Fruit fly (Drosophila melanogaster) whole organism, embryonic: Measurements from ENCODE around the gene gry.

Source experiments
- BEAF-32 ChIP-seq: fragments of 200-800 bp; sonication (Bioruptor generic); optimal IDR thresholded peaks from 3 replicates; lab custom pipeline; 2017; ENCODE audit warnings: missing biosample characterization, missing genetic modification characterization, mild to moderate bottlenecking, moderate library complexity, missing genetic modification reagents
- Blimp-1 ChIP-seq: fragments of 200-800 bp; sonication (Bioruptor generic); optimal IDR thresholded peaks from 3 replicates; lab custom pipeline; 2018; ENCODE audit warnings: missing biosample characterization, missing genetic modification characterization, mild to moderate bottlenecking, moderate library complexity, missing genetic modification reagents
- CG10267 ChIP-seq: fragments of 200-800 bp; sonication (Bioruptor generic); optimal IDR thresholded peaks from 2 replicates; lab custom pipeline; 2018; ENCODE audit warnings: missing biosample characterization, mild to moderate bottlenecking, missing genetic modification characterization, moderate library complexity
- CG10431 ChIP-seq: fragments of 200-800 bp; sonication (Bioruptor generic); optimal IDR thresholded peaks from 3 replicates; lab custom pipeline; 2018; ENCODE audit warnings: missing biosample characterization, mild to moderate bottlenecking, missing genetic modification characterization
- CG10565 ChIP-seq: fragments of 200-800 bp; sonication (Bioruptor generic); optimal IDR thresholded peaks from 3 replicates; lab custom pipeline; 2016; ENCODE audit warnings: missing biosample characterization, mild to moderate bottlenecking, missing genetic modification characterization
- CG11093 ChIP-seq: fragments of 200-800 bp; sonication (Bioruptor generic); IDR thresholded peaks from 3 replicates; pipeline ENCODE4 v1.3.6; 2022; ENCODE audit warnings: missing biosample characterization, missing genetic modification characterization
- CG11504 ChIP-seq: fragments of 200-800 bp; sonication (Bioruptor generic); optimal IDR thresholded peaks from 3 replicates; lab custom pipeline; 2019; ENCODE audit warnings: missing biosample characterization, mild to moderate bottlenecking, missing genetic modification characterization, moderate library complexity
- CG12071 ChIP-seq: fragments of 200-800 bp; sonication (Bioruptor generic); optimal IDR thresholded peaks from 3 replicates; lab custom pipeline; 2018; ENCODE audit warnings: missing biosample characterization, mild to moderate bottlenecking, missing genetic modification characterization
- CG12299 ChIP-seq: fragments of 200-800 bp; sonication (Bioruptor generic); optimal IDR thresholded peaks from 2 replicates; lab custom pipeline; 2018; ENCODE audit warnings: missing biosample characterization, mild to moderate bottlenecking, missing genetic modification characterization
- CG12659 ChIP-seq: fragments of 200-800 bp; sonication (Bioruptor generic); optimal IDR thresholded peaks from 3 replicates; lab custom pipeline; 2017; ENCODE audit warnings: mild to moderate bottlenecking, missing biosample characterization, missing genetic modification reagents, missing genetic modification characterization
- CG13775 ChIP-seq: fragments of 200-800 bp; sonication (Bioruptor generic); optimal IDR thresholded peaks from 3 replicates; lab custom pipeline; 2017; ENCODE audit warnings: missing biosample characterization, mild to moderate bottlenecking, missing genetic modification characterization
- CG15696 ChIP-seq: fragments of 200-800 bp; sonication (Bioruptor generic); optimal IDR thresholded peaks from 2 replicates; lab custom pipeline; 2019; ENCODE audit warnings: missing biosample characterization, mild to moderate bottlenecking, missing genetic modification characterization, moderate library complexity
- CG1603 ChIP-seq: fragments of 200-800 bp; sonication (Bioruptor generic); optimal IDR thresholded peaks from 2 replicates; lab custom pipeline; 2019; ENCODE audit warnings: missing biosample characterization, mild to moderate bottlenecking, missing genetic modification characterization, moderate library complexity
- CG17359 ChIP-seq: fragments of 200-800 bp; sonication (Bioruptor generic); optimal IDR thresholded peaks from 3 replicates; lab custom pipeline; 2018; ENCODE audit warnings: missing biosample characterization, mild to moderate bottlenecking, missing genetic modification characterization, moderate library complexity
- CG17802 ChIP-seq: fragments of 200-800 bp; sonication (Bioruptor generic); optimal IDR thresholded peaks from 2 replicates; lab custom pipeline; 2018; ENCODE audit warnings: missing biosample characterization, mild to moderate bottlenecking, missing genetic modification characterization, moderate library complexity
- CG3847 ChIP-seq: fragments of 200-800 bp; sonication (Bioruptor generic); IDR thresholded peaks from 2 replicates; pipeline ENCODE4 v1.3.6; 2022; ENCODE audit warnings: missing biosample characterization, missing genetic modification characterization
- CG4617 ChIP-seq: fragments of 200-800 bp; sonication (Bioruptor generic); optimal IDR thresholded peaks from 3 replicates; lab custom pipeline; 2016; ENCODE audit warnings: missing biosample characterization, missing genetic modification characterization, borderline replicate concordance
- CG4707 ChIP-seq: fragments of 200-800 bp; sonication (Bioruptor generic); optimal IDR thresholded peaks from 2 replicates; lab custom pipeline; 2018; ENCODE audit warnings: missing biosample characterization, mild to moderate bottlenecking, missing genetic modification characterization, moderate library complexity
- CG5953 ChIP-seq: fragments of 200-800 bp; sonication (Bioruptor generic); IDR thresholded peaks from 2 replicates; pipeline ENCODE4 v1.3.6; 2022; ENCODE audit warnings: missing biosample characterization, missing genetic modification characterization
- CG6175 ChIP-seq: fragments of 200-800 bp; sonication (Bioruptor generic); IDR thresholded peaks from 3 replicates; pipeline ENCODE4 v1.3.6; 2022; ENCODE audit warnings: missing biosample characterization, missing genetic modification characterization
- CG7928 ChIP-seq: fragments of 200-800 bp; sonication (Bioruptor generic); optimal IDR thresholded peaks from 2 replicates; lab custom pipeline; 2017; ENCODE audit warnings: missing biosample characterization, mild to moderate bottlenecking, missing genetic modification characterization
- CG8388 ChIP-seq: fragments of 200-800 bp; sonication (Bioruptor generic); optimal IDR thresholded peaks from 2 replicates; lab custom pipeline; 2019; ENCODE audit warnings: missing biosample characterization, mild to moderate bottlenecking, missing genetic modification characterization, moderate library complexity
- CG9797 ChIP-seq: fragments of 200-800 bp; sonication (Bioruptor generic); optimal IDR thresholded peaks from 3 replicates; lab custom pipeline; 2018; ENCODE audit warnings: missing biosample characterization, mild to moderate bottlenecking, missing genetic modification characterization
- CG9876 ChIP-seq: fragments of 200-800 bp; sonication (Bioruptor generic); optimal IDR thresholded peaks from 2 replicates; lab custom pipeline; 2016; ENCODE audit warnings: missing biosample characterization, missing genetic modification characterization
- CoRest ChIP-seq: fragments of 200-800 bp; sonication (Bioruptor generic); optimal IDR thresholded peaks from 3 replicates; lab custom pipeline; 2018; ENCODE audit warnings: missing biosample characterization, mild to moderate bottlenecking, missing genetic modification characterization, moderate library complexity
- Gug ChIP-seq: fragments of 200-800 bp; sonication (Bioruptor generic); IDR thresholded peaks from 4 replicates; pipeline ENCODE4 v1.3.6; 2022; ENCODE audit warnings: missing biosample characterization, missing genetic modification characterization
- HHEX ChIP-seq: fragments of 200-800 bp; sonication (Bioruptor generic); optimal IDR thresholded peaks from 3 replicates; lab custom pipeline; 2017; ENCODE audit warnings: missing biosample characterization, mild to moderate bottlenecking, missing genetic modification characterization, missing genetic modification reagents
- HmgD ChIP-seq: fragments of 200-800 bp; sonication (Bioruptor generic); optimal IDR thresholded peaks from 3 replicates; lab custom pipeline; 2016; ENCODE audit warnings: missing biosample characterization, missing genetic modification characterization
- Max ChIP-seq: fragments of 200-800 bp; sonication (Bioruptor generic); optimal IDR thresholded peaks from 2 replicates; lab custom pipeline; 2016; ENCODE audit warnings: missing biosample characterization, mild to moderate bottlenecking, missing genetic modification characterization
- Neu2 ChIP-seq: fragments of 200-800 bp; sonication (Bioruptor generic); optimal IDR thresholded peaks from 3 replicates; lab custom pipeline; 2016; ENCODE audit warnings: missing biosample characterization, missing genetic modification characterization, borderline replicate concordance
- TFAM ChIP-seq: fragments of 200-800 bp; sonication (Bioruptor generic); optimal IDR thresholded peaks from 2 replicates; lab custom pipeline; 2017; ENCODE audit warnings: missing biosample characterization, missing genetic modification characterization, inconsistent platforms
- ab ChIP-seq: fragments of 200-800 bp; sonication (Bioruptor generic); optimal IDR thresholded peaks from 2 replicates; lab custom pipeline; 2016; ENCODE audit warnings: missing biosample characterization, missing genetic modification characterization
- ac ChIP-seq: fragments of 200-800 bp; sonication (Bioruptor generic); optimal IDR thresholded peaks from 3 replicates; lab custom pipeline; 2017; ENCODE audit warnings: missing biosample characterization, mild to moderate bottlenecking, missing genetic modification characterization
- bsh ChIP-seq, 2 experiments: fragments of 200-800 bp; sonication (Bioruptor generic); optimal IDR thresholded peaks; 2 replicates each; lab custom pipeline; 2017 to 2018; ENCODE audit warnings: mild to moderate bottlenecking in 2 of 2, missing biosample characterization in 2 of 2, missing genetic modification characterization in 2 of 2, moderate library complexity in 1 of 2
- btn ChIP-seq: fragments of 200-800 bp; sonication (Bioruptor generic); optimal IDR thresholded peaks from 2 replicates; lab custom pipeline; 2016; ENCODE audit warnings: missing biosample characterization, missing genetic modification characterization
- croc ChIP-seq: fragments of 200-800 bp; sonication (Bioruptor generic); conservative IDR thresholded peaks from 3 replicates; pipeline ENCODE4 v1.3.6; 2022; ENCODE audit warnings: missing biosample characterization, missing genetic modification characterization
- cwo ChIP-seq: fragments of 200-800 bp; sonication (Bioruptor generic); optimal IDR thresholded peaks from 3 replicates; lab custom pipeline; 2017; ENCODE audit warnings: missing biosample characterization, missing genetic modification characterization, mild to moderate bottlenecking, moderate library complexity, missing genetic modification reagents
- fu2 ChIP-seq: fragments of 200-800 bp; sonication (Bioruptor generic); optimal IDR thresholded peaks from 2 replicates; lab custom pipeline; 2016; ENCODE audit warnings: missing biosample characterization, missing genetic modification characterization
- gro ChIP-seq: fragments of 200-800 bp; sonication (Bioruptor generic); optimal IDR thresholded peaks from 2 replicates; lab custom pipeline; 2016; ENCODE audit warnings: missing biosample characterization, missing genetic modification characterization
- her ChIP-seq: fragments of 200-800 bp; sonication (Bioruptor generic); optimal IDR thresholded peaks from 2 replicates; lab custom pipeline; 2016; ENCODE audit warnings: missing biosample characterization, missing genetic modification characterization
- pzg ChIP-seq: fragments of 200-800 bp; sonication (Bioruptor generic); optimal IDR thresholded peaks from 3 replicates; lab custom pipeline; 2018; ENCODE audit warnings: missing biosample characterization, mild to moderate bottlenecking, missing genetic modification characterization, moderate library complexity
- salm ChIP-seq: fragments of 200-800 bp; sonication (Bioruptor generic); optimal IDR thresholded peaks from 2 replicates; lab custom pipeline; 2018; ENCODE audit warnings: missing biosample characterization, mild to moderate bottlenecking, missing genetic modification characterization
- scrt ChIP-seq: fragments of 200-800 bp; sonication (Bioruptor generic); optimal IDR thresholded peaks from 2 replicates; lab custom pipeline; 2018; ENCODE audit warnings: missing biosample characterization, mild to moderate bottlenecking, missing genetic modification characterization, moderate library complexity
- shn ChIP-seq: fragments of 200-800 bp; sonication (Bioruptor generic); optimal IDR thresholded peaks from 3 replicates; lab custom pipeline; 2016; ENCODE audit warnings: missing biosample characterization, missing genetic modification characterization
- unpg ChIP-seq: fragments of 200-800 bp; sonication (Bioruptor generic); optimal IDR thresholded peaks from 3 replicates; lab custom pipeline; 2018; ENCODE audit warnings: missing biosample characterization, mild to moderate bottlenecking, missing genetic modification characterization, moderate library complexity
- wor ChIP-seq: fragments of 200-800 bp; sonication (Bioruptor generic); IDR thresholded peaks from 2 replicates; pipeline ENCODE4 v1.3.6; 2022; ENCODE audit warnings: missing biosample characterization, missing genetic modification characterization
- yki ChIP-seq: fragments of >200 bp; optimal IDR thresholded peaks from 3 replicates; lab custom pipeline; 2018
- zfh2 ChIP-seq: fragments of 200-800 bp; sonication (Bioruptor generic); optimal IDR thresholded peaks from 2 replicates; lab custom pipeline; 2016; ENCODE audit warnings: missing biosample characterization, missing genetic modification characterization

The gry gene

DNA sequence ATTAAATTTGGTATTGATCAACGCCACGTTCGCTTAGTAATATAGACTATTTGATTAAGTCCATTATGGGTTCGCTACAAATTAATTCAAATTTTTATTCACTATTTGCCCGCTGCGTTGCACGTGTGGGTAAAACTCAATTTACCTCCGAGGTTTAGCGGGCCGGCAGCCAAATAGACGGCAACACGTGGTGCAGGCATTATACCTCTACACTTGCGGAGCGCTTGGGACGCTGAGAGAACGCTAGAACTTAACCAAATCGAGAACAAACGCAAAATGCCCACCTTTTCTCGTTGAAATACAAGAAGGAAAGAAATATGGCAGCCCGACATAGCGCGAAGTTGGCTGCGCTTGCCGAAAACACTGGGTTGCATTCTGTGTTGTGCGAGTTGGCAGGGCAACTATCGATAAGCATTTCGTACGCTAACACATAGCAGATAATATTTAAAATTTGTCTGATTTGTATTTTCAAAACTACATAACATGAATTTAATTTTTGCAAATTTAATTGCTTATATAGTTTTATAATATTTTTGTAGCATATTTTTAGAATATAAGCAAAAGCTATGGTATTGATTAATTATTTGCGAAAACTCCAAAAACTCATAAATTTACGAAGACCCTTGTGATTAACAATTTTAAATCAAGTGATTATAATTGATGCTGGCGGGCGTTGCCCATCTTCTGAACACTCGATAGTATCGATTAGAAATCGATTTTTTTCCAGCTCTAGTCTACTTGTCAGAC lies 23.9 kb downstream of the gry start, which contains the start of the genes RpL28 and eIF1 (continued):
- TF ChIP-seq HHEX (peak; percentile 95), zfh2 (peak; percentile 90), CG12299 (peak; percentile 77), CG5953 (GFP tag; lab: Robert Waterston, UW) (peak; percentile 80), ab (GFP tag; lab: Kevin White, UChicago) (peak; percentile 69), btn (GFP tag; lab: Kevin White, UChicago) (peak; percentile 79), croc (GFP tag; lab: Robert Waterston, UW) (peak; percentile 59; the same call in 2 of the 3 replicates), fu2 (GFP tag; lab: Kevin White, UChicago) (peak; percentile 81), CG3847 (peak; percentile 89), CG1603 (tag; lab: Kevin White, UChicago) (peak; percentile 91), CG10431 (peak; percentile 90), unpg (GFP tag; lab: Kevin White, UChicago) (peak; percentile 78), Gug (GFP tag; lab: Robert Waterston, UW) (peak; percentile 57), CG11504 (no peak), HmgD (GFP tag; lab: Kevin White, UChicago) (peak; percentile 87), Max (peak; percentile 94), BEAF-32 (GFP tag; lab: Kevin White, UChicago) (peak; percentile 96), her (peak; percentile 85), CG9797 (GFP tag; lab: Kevin White, UChicago) (peak; percentile 71), CG4617 (GFP tag; lab: Kevin White, UChicago) (peak; percentile 88), yki (lab: Kevin White, UChicago) (no peak), CG11093 (GFP tag; lab: Robert Waterston, UW) (peak; percentile 58; the same call in 1 of the 3 replicates), Blimp-1 (GFP tag; lab: Kevin White, UChicago) (peak; percentile 69), bsh (GFP tag; optimal IDR thresholded peaks at IDR 0.05; lab: Kevin White, UChicago) (peak; percentile 32 to 79), scrt (peak; percentile 86), CG7928 (GFP tag; lab: Kevin White, UChicago) (peak; percentile 73), CG4707 (GFP tag; lab: Kevin White, UChicago) (peak; percentile 90), Neu2 (GFP tag; lab: Kevin White, UChicago) (peak; percentile 22), CG6175 (GFP tag; lab: Robert Waterston, UW) (peak; percentile 83; the same call in 2 of the 3 replicates), CG9876 (peak; percentile 95), shn (GFP tag; lab: Kevin White, UChicago) (peak; percentile 92), pzg (GFP tag; lab: Kevin White, UChicago) (peak; percentile 85), TFAM (peak; percentile 83), cwo (peak; percentile 69), CG10267 (peak; percentile 86), CG13775 (GFP tag; lab: Kevin White, UChicago) (peak; percentile 98), CG15696 (peak; percentile 62), salm (peak; percentile 36), wor (GFP tag; lab: Robert Waterston, UW) (peak; percentile 63), CoRest (tag; lab: Kevin White, UChicago) (peak; percentile 88), CG17802 (tag; lab: Kevin White, UChicago) (peak; percentile 89), CG10565 (GFP tag; lab: Kevin White, UChicago) (peak; percentile 79), CG12071 (GFP tag; lab: Kevin White, UChicago) (peak; percentile 92), gro (GFP tag; lab: Kevin White, UChicago) (peak; percentile 84), CG12659 (GFP tag; lab: Kevin White, UChicago) (peak; percentile 97), CG8388 (GFP tag; lab: Kevin White, UChicago) (peak; percentile 80), ac (peak; percentile 88), CG17359 (tag; lab: Kevin White, UChicago) (peak; percentile 86)
